Fruit fly (Drosophila melanogaster) S2 (cell line): ENCODE measurements around the gene CG1979.

Source experiments
- CG8478 ChIP-seq: fragments of >200 bp; optimal IDR thresholded peaks from 2 replicates; lab custom pipeline; 2018
- CTCF ChIP-seq, 2 experiments: fragments of >200 bp; optimal IDR thresholded peaks; 2 replicates each; lab custom pipeline; 2018

The CG1979 gene

dm6 chr3R:7054286-7054685 is at the start of gene CG1979:
Gene CG1979 (plus strand): TSS chr3R:7054586.
- TF ChIP-seq CG8478, result no peak
- TF ChIP-seq CTCF (optimal IDR thresholded peaks at IDR 0.05; lab: Kevin White, UChicago), result no peak

- no peak for TF ChIP-seq CTCF (optimal IDR thresholded peaks at IDR 0.05; lab: Kevin White, UChicago)
- TF ChIP-seq CG8478, result no peak
Measured at dm6 chr3R:7006934-7007333, 47.5 kb upstream of the CG1979 start.

- TF ChIP-seq CTCF (optimal IDR thresholded peaks at IDR 0.05; lab: Kevin White, UChicago), result no peak
- no peak for TF ChIP-seq CG8478
Measured at dm6 chr3R:7011031-7011565, 43.3 kb upstream of the CG1979 start.

DNA sequence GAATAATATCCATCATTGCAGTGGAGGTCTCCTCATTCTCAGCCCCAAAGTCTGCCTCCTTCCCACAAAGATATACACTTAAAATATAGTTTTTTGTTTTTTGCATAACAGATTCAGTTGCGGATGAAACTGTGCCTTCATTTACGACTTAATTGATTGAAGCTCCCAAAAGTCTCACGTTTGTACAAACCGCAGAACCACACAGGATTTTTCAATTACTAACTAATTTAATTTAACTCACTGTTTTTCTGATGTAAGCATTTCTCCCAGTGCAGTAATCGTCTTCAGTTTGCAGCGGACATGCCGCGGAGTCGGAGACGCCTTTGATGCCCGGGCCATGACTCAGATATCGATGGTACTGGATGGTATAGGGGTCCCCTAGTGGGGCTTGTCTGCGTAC is 29.8 kb upstream of the CG1979 start:
- TF ChIP-seq CTCF (optimal IDR thresholded peaks at IDR 0.05; lab: Kevin White, UChicago) (no peak), CG8478 (no peak)

DNA sequence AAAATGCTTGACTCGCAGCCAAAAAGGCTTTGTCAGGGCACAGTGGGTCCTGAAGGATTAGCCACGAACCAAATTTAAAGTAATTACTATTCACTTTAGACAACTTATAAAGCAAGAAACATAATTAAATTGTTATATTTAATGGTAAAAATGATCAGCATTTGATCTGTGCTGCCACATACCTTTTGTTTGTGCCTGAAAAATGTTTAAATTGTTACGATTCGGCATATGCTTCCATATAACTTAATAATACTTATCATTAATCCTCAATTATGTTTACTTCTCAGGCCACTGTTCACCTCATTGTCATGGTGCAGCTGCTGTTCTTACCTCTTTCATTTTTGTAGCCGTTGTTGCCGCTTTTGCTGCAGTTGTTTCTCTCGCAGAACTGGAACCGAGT is 29.1 kb upstream of the CG1979 start:
- TF ChIP-seq CG8478 (no peak), CTCF (optimal IDR thresholded peaks at IDR 0.05; lab: Kevin White, UChicago) (no peak)

dm6 chr3R:7028554-7028953 is 25.8 kb upstream of the CG1979 start:
- no peak for TF ChIP-seq CG8478
- TF ChIP-seq CTCF (optimal IDR thresholded peaks at IDR 0.05; lab: Kevin White, UChicago), result no peak

- peak; percentile 77 to 78 for TF ChIP-seq CTCF (optimal IDR thresholded peaks at IDR 0.05; lab: Kevin White, UChicago)
- no peak for TF ChIP-seq CG8478
Measured at dm6 chr3R:7029434-7029833, 25.0 kb upstream of the CG1979 start.

DNA sequence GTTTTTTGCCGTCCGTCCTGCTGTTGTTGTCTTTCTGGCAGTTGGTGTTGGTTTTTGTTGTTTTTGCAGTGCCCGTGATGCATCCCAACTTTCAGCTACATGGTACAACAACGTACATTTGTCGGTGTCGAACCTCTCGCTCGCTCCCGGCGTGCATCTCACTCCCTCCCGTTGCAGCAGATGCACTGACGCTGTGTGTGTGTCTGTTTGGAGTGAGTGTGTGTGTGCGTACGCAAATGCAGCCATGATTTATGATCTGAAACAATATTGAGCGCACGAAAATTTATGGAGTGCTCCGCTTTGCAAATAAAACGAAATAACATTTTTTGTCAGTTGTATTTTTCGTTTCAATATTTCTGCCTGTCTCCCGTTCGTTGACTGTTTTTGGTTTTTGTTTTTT is 22.8 kb upstream of the CG1979 start:
- TF ChIP-seq CTCF (optimal IDR thresholded peaks at IDR 0.05; lab: Kevin White, UChicago), result no peak
- no peak for TF ChIP-seq CG8478

dm6 chr3R:7033707-7034106 is 20.7 kb upstream of the CG1979 start:
- no peak for TF ChIP-seq CG8478
- TF ChIP-seq CTCF (optimal IDR thresholded peaks at IDR 0.05; lab: Kevin White, UChicago), result no peak

DNA sequence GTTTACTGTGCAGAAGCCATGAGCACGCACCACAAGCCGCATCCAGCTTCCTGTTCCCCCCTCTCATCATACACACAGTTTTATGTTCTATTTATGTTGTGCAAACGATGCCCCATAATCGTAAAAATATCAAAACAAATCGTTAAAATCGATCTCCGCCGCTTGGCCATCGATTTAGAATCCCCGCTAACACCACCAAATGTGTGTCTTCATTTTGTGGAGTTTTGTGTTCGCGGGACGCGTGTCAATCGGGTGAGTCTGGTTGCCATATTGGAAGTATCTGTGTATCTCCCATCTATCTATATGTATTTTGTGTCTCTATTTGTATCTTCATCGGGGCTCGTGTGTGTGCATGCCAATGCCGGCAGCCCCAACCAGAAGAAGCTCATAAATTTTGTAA is 19.9 kb upstream of the CG1979 start:
- no peak for TF ChIP-seq CTCF (optimal IDR thresholded peaks at IDR 0.05; lab: Kevin White, UChicago)
- no peak for TF ChIP-seq CG8478

DNA sequence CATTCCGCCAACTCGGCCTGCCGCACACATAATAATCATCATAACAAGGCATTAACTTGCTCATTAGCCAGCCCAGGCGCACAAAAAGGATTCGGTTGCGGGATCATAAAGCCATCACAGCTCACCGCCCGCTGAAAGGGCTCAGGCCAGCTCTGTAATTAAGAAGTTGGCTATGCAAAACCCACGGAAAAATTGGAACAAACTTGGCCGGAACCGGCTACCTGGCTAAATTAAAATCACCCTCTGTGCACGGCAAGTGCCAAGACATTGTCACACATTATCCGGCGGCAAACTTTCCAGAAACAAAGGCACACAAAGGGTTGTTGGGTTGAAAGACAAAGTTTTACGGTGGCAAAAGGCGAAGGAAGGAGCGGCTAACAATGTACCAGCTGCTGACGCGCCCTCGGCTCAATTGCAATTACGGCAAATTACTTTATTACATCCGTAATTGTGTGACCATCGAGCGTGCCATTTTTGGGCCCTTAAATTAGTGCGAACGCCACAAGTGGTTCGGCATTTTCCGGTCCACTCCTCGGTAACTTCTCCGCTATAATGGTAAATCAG is 18.6 kb upstream of the CG1979 start:
- no peak for TF ChIP-seq CTCF (optimal IDR thresholded peaks at IDR 0.05; lab: Kevin White, UChicago)
- no peak for TF ChIP-seq CG8478

- no peak for TF ChIP-seq CG8478
- TF ChIP-seq CTCF (optimal IDR thresholded peaks at IDR 0.05; lab: Kevin White, UChicago), result peak in 1 of 2 experiments; percentile 21
Measured at dm6 chr3R:7037250-7037802, 17.1 kb upstream of the CG1979 start.

- TF ChIP-seq CG8478 (no peak), CTCF (optimal IDR thresholded peaks at IDR 0.05; lab: Kevin White, UChicago) (no peak)
Measured at dm6 chr3R:7040894-7041293, 13.5 kb upstream of the CG1979 start.

- TF ChIP-seq CTCF (optimal IDR thresholded peaks at IDR 0.05; lab: Kevin White, UChicago) (no peak), CG8478 (no peak)
Measured at dm6 chr3R:7044016-7044415, 10.4 kb upstream of the CG1979 start.

- no peak for TF ChIP-seq CG8478
- no peak for TF ChIP-seq CTCF (optimal IDR thresholded peaks at IDR 0.05; lab: Kevin White, UChicago)
Measured at dm6 chr3R:7052242-7052641, 2.1 kb upstream of the CG1979 start, which contains the start of gene Sodh1. Gene Sodh1 (plus strand): TSS chr3R:7052335.

- no peak for TF ChIP-seq CG8478
- no peak for TF ChIP-seq CTCF (optimal IDR thresholded peaks at IDR 0.05; lab: Kevin White, UChicago)
Measured at dm6 chr3R:7058017-7058416, 3.6 kb downstream of the CG1979 start.

dm6 chr3R:7059015-7059414 is 4.6 kb downstream of the CG1979 start, which contains the start of gene dj:
Gene dj (plus strand): TSS chr3R:7059315.
- TF ChIP-seq CTCF (optimal IDR thresholded peaks at IDR 0.05; lab: Kevin White, UChicago) (no peak), CG8478 (no peak)
